Worm (Caenorhabditis elegans) whole organism, L4/young adult: Measurements from ENCODE around the gene F09F9.2.

Experiments
- W03F9.2 ChIP-seq: fragments of 150-350 bp; optimal IDR thresholded peaks from 2 replicates; lab custom pipeline; 2014; ENCODE audit warnings: missing biosample characterization, missing genetic modification characterization
- dao-5 ChIP-seq: sonication (generic microtip); optimal IDR thresholded peaks from 2 replicates; lab custom pipeline; 2016; ENCODE audit warnings: missing genotype, missing genetic modification characterization, moderate library complexity, missing compliant biosample characterization
- him-1 ChIP-seq: sonication (generic microtip); optimal IDR thresholded peaks from 2 replicates; lab custom pipeline; 2016; ENCODE audit warnings: missing genotype, missing genetic modification reagents, missing genetic modification characterization, missing compliant biosample characterization

ce11 chrX:4100473-4100872 is 10.8 kb downstream of the F09F9.2 start, which contains the start of gene clh-4:
- TF ChIP-seq W03F9.2 (tag; lab: Kevin White, UChicago) (no peak), dao-5 (no peak), him-1 (no peak)
